Worm (Caenorhabditis elegans) whole organism, L4/young adult: ENCODE results near the gene nrde-3.

Source experiments
- W03F9.2 ChIP-seq: fragments of 150-350 bp; optimal IDR thresholded peaks from 2 replicates; lab custom pipeline; 2014; ENCODE audit warnings: missing biosample characterization, missing genetic modification characterization
- dao-5 ChIP-seq: sonication (generic microtip); optimal IDR thresholded peaks from 2 replicates; lab custom pipeline; 2016; ENCODE audit warnings: missing genotype, missing genetic modification characterization, moderate library complexity, missing compliant biosample characterization
- him-1 ChIP-seq: sonication (generic microtip); optimal IDR thresholded peaks from 2 replicates; lab custom pipeline; 2016; ENCODE audit warnings: missing genotype, missing genetic modification reagents, missing genetic modification characterization, missing compliant biosample characterization

The nrde-3 gene

ce11 chrX:423757-424156, 51.7 kb downstream of the nrde-3 start:
- TF ChIP-seq W03F9.2 (tag; lab: Kevin White, UChicago): no peak
- no peak for TF ChIP-seq him-1 (tag; lab: Kevin White, UChicago)
- no peak for TF ChIP-seq dao-5

- TF ChIP-seq him-1 (tag; lab: Kevin White, UChicago) (no peak), dao-5 (no peak), W03F9.2 (tag; lab: Kevin White, UChicago) (no peak)
Observed at ce11 chrX:425535-425934, 53.5 kb downstream of the nrde-3 start, which contains the start of gene ZK1193.2. ZK1193.2 (minus strand) TSS chrX:425635.
